Worm (Caenorhabditis elegans) whole organism, late embryonic: ENCODE results near the gene F13E9.19.

Source experiments
- F13H6.1 ChIP-seq: sonication (generic microtip); optimal IDR thresholded peaks from 2 replicates; lab custom pipeline; 2016; ENCODE audit warnings: missing genetic modification characterization, missing compliant biosample characterization
- Y22D7AL.16 ChIP-seq: sonication (generic microtip); optimal IDR thresholded peaks from 2 replicates; lab custom pipeline; 2016; ENCODE audit warnings: missing genetic modification characterization, missing compliant biosample characterization
- ceh-14 ChIP-seq: sonication (generic microtip); optimal IDR thresholded peaks from 2 replicates; lab custom pipeline; 2016; ENCODE audit warnings: missing genotype, missing genetic modification characterization, missing compliant biosample characterization
- ceh-18 ChIP-seq: sonication (generic microtip); optimal IDR thresholded peaks from 2 replicates; lab custom pipeline; 2016; ENCODE audit warnings: missing genetic modification characterization, missing compliant biosample characterization
- ceh-19 ChIP-seq: fragments of 200-800 bp; sonication (Bioruptor generic); optimal IDR thresholded peaks from 2 replicates; lab custom pipeline; 2018; ENCODE audit warnings: mild to moderate bottlenecking, missing genetic modification characterization, missing compliant biosample characterization
- ceh-31 ChIP-seq: sonication (generic microtip); optimal IDR thresholded peaks from 2 replicates; lab custom pipeline; 2016; ENCODE audit warnings: missing genetic modification characterization, missing compliant biosample characterization
- ceh-45 ChIP-seq: fragments of 200-800 bp; sonication (Bioruptor generic); IDR thresholded peaks from 2 replicates; pipeline ENCODE4 v1.3.6; 2022; ENCODE audit warnings: missing genetic modification reagents, missing genetic modification characterization, missing compliant biosample characterization
- ceh-48 ChIP-seq: sonication (generic microtip); optimal IDR thresholded peaks from 2 replicates; lab custom pipeline; 2016; ENCODE audit warnings: missing genetic modification characterization, inconsistent platforms, missing compliant biosample characterization
- che-1 ChIP-seq: sonication (generic microtip); optimal IDR thresholded peaks from 2 replicates; lab custom pipeline; 2016; ENCODE audit warnings: mild to moderate bottlenecking, missing genetic modification characterization, missing compliant biosample characterization
- dmd-4 ChIP-seq: sonication (generic microtip); optimal IDR thresholded peaks from 2 replicates; lab custom pipeline; 2016; ENCODE audit warnings: borderline replicate concordance, missing genetic modification characterization, missing compliant biosample characterization
- dve-1 ChIP-seq: sonication (generic microtip); optimal IDR thresholded peaks from 2 replicates; lab custom pipeline; 2017; ENCODE audit warnings: antibody characterized with exemption, mild to moderate bottlenecking, missing genetic modification characterization, missing compliant biosample characterization
- elt-2 ChIP-seq: sonication (generic microtip); optimal IDR thresholded peaks from 2 replicates; lab custom pipeline; 2016; ENCODE audit warnings: missing genetic modification reagents, missing genetic modification characterization, missing compliant biosample characterization
- ets-4 ChIP-seq: sonication (generic microtip); optimal IDR thresholded peaks from 2 replicates; lab custom pipeline; 2016; ENCODE audit warnings: missing genetic modification characterization, missing compliant biosample characterization
- fax-1 ChIP-seq: sonication (generic microtip); optimal IDR thresholded peaks from 2 replicates; lab custom pipeline; 2016; ENCODE audit warnings: missing genotype, missing genetic modification characterization, missing compliant biosample characterization
- fkh-10 ChIP-seq: fragments of 150-350 bp; optimal IDR thresholded peaks from 2 replicates; lab custom pipeline; 2014; ENCODE audit warnings: missing biosample characterization, missing genetic modification reagents, missing genetic modification characterization
- hlh-30 ChIP-seq: sonication (generic microtip); optimal IDR thresholded peaks from 2 replicates; lab custom pipeline; 2017; ENCODE audit warnings: antibody characterized with exemption, missing genetic modification characterization, missing compliant biosample characterization; ENCODE audit not compliant: insufficient read depth
- hlh-6 ChIP-seq: sonication (generic microtip); optimal IDR thresholded peaks from 2 replicates; lab custom pipeline; 2016; ENCODE audit warnings: missing genotype, missing genetic modification characterization, missing compliant biosample characterization
- madf-2 ChIP-seq: sonication (generic microtip); optimal IDR thresholded peaks from 2 replicates; lab custom pipeline; 2017; ENCODE audit warnings: missing genetic modification characterization, missing compliant biosample characterization
- nfya-1 ChIP-seq: sonication (generic microtip); optimal IDR thresholded peaks from 2 replicates; lab custom pipeline; 2017; ENCODE audit warnings: missing genetic modification characterization, mild to moderate bottlenecking, missing compliant biosample characterization, antibody characterized with exemption, moderate library complexity
- nhr-232 ChIP-seq: sonication (generic microtip); optimal IDR thresholded peaks from 2 replicates; lab custom pipeline; 2016; ENCODE audit warnings: missing genetic modification characterization, missing compliant biosample characterization
- npax-4 ChIP-seq: sonication (generic microtip); optimal IDR thresholded peaks from 2 replicates; lab custom pipeline; 2016; ENCODE audit warnings: missing genetic modification characterization, missing compliant biosample characterization
- odd-2 ChIP-seq: sonication (generic microtip); optimal IDR thresholded peaks from 2 replicates; lab custom pipeline; 2017; ENCODE audit warnings: antibody characterized with exemption, mild to moderate bottlenecking, missing genetic modification characterization, missing compliant biosample characterization
- pag-3 ChIP-seq: sonication (generic microtip); optimal IDR thresholded peaks from 2 replicates; lab custom pipeline; 2016; ENCODE audit warnings: missing compliant biosample characterization, missing genetic modification characterization, borderline replicate concordance
- pat-9 ChIP-seq: fragments of 200-800 bp; sonication (Bioruptor generic); optimal IDR thresholded peaks from 2 replicates; lab custom pipeline; 2018; ENCODE audit warnings: mild to moderate bottlenecking, missing genetic modification characterization, moderate library complexity, missing compliant biosample characterization
- pros-1 ChIP-seq: fragments of 150-350 bp; optimal IDR thresholded peaks from 2 replicates; lab custom pipeline; 2014; ENCODE audit warnings: missing biosample characterization, missing genetic modification reagents, missing genetic modification characterization
- rnt-1 ChIP-seq: sonication (generic microtip); optimal IDR thresholded peaks from 2 replicates; lab custom pipeline; 2016; ENCODE audit warnings: missing genetic modification characterization, missing compliant biosample characterization
- sox-4 ChIP-seq: sonication (generic microtip); optimal IDR thresholded peaks from 2 replicates; lab custom pipeline; 2017; ENCODE audit warnings: mild to moderate bottlenecking, missing genetic modification characterization, inconsistent platforms, missing compliant biosample characterization
- syd-9 ChIP-seq: sonication (generic microtip); optimal IDR thresholded peaks from 2 replicates; lab custom pipeline; 2016; ENCODE audit warnings: mild to moderate bottlenecking, missing genetic modification characterization, moderate library complexity, missing compliant biosample characterization
- tbx-2 ChIP-seq: sonication (generic microtip); optimal IDR thresholded peaks from 2 replicates; lab custom pipeline; 2016; ENCODE audit warnings: missing genetic modification characterization, missing compliant biosample characterization
- tbx-7 ChIP-seq: sonication (generic microtip); optimal IDR thresholded peaks from 2 replicates; lab custom pipeline; 2016; ENCODE audit warnings: missing genotype, missing genetic modification characterization, missing compliant biosample characterization
- ttx-3 ChIP-seq: sonication (generic microtip); optimal IDR thresholded peaks from 2 replicates; lab custom pipeline; 2016; ENCODE audit warnings: missing genetic modification reagents, missing genetic modification characterization, missing compliant biosample characterization
- unc-42 ChIP-seq: sonication (generic microtip); optimal IDR thresholded peaks from 2 replicates; lab custom pipeline; 2016; ENCODE audit warnings: missing genotype, missing genetic modification characterization, missing compliant biosample characterization
- unc-55 ChIP-seq: sonication (generic microtip); optimal IDR thresholded peaks from 2 replicates; lab custom pipeline; 2017; ENCODE audit warnings: missing biosample characterization, missing genetic modification reagents, missing genetic modification characterization
- zip-5 ChIP-seq: sonication (generic microtip); optimal IDR thresholded peaks from 2 replicates; lab custom pipeline; 2016; ENCODE audit warnings: missing genetic modification characterization, missing compliant biosample characterization
- ztf-16 ChIP-seq: sonication (generic microtip); optimal IDR thresholded peaks from 2 replicates; lab custom pipeline; 2017; ENCODE audit warnings: missing genetic modification characterization, missing compliant biosample characterization

F13E9.19 gene

ce11 chrIV:10935853-10936491 lies 36.8 kb downstream of the F13E9.19 start, which contains the start of gene lgg-2 (continued):
- no peak for TF ChIP-seq syd-9 (tag; lab: Kevin White, UChicago)
- no peak for TF ChIP-seq che-1 (tag; lab: Kevin White, UChicago)
- TF ChIP-seq ceh-14 (tag; lab: Kevin White, UChicago): peak; percentile 7
- TF ChIP-seq madf-2 (tag; lab: Kevin White, UChicago): no peak
- peak; percentile 45 for TF ChIP-seq fax-1 (tag; lab: Kevin White, UChicago)
- peak; percentile 29 for TF ChIP-seq ets-4 (tag; lab: Kevin White, UChicago)
- no peak for TF ChIP-seq pat-9 (tag; lab: Kevin White, UChicago)
- TF ChIP-seq ceh-31 (tag; lab: Kevin White, UChicago): peak; percentile 73
- no peak for TF ChIP-seq ttx-3
- peak; percentile 75 for TF ChIP-seq rnt-1
- TF ChIP-seq unc-42: peak; percentile 61
- peak; percentile 37 for TF ChIP-seq elt-2 (tag; lab: Kevin White, UChicago)
- TF ChIP-seq unc-55 (GFP tag; lab: Kevin White, UChicago): peak; percentile 69
- peak; percentile 26 for TF ChIP-seq F13H6.1 (tag; lab: Kevin White, UChicago)
- peak; percentile 46 for TF ChIP-seq dmd-4 (tag; lab: Kevin White, UChicago)
- peak; percentile 90 for TF ChIP-seq ceh-18
- TF ChIP-seq, all 69 proteins: peak for 19

- no peak for TF ChIP-seq che-1 (tag; lab: Kevin White, UChicago)
- TF ChIP-seq ztf-16 (tag; lab: Kevin White, UChicago): no peak
- TF ChIP-seq tbx-2 (tag; lab: Kevin White, UChicago): peak; percentile 18
- TF ChIP-seq fkh-10 (GFP tag; lab: Kevin White, UChicago): no peak
- TF ChIP-seq hlh-30 (tag; lab: Kevin White, UChicago): peak; percentile 56
- TF ChIP-seq dmd-4 (tag; lab: Kevin White, UChicago): no peak
- peak; percentile 98 for TF ChIP-seq ceh-48
- TF ChIP-seq ceh-31 (tag; lab: Kevin White, UChicago): peak; percentile 78
- TF ChIP-seq unc-55 (GFP tag; lab: Kevin White, UChicago): peak; percentile 13
- no peak for TF ChIP-seq nhr-232
- peak; percentile 52 for TF ChIP-seq nfya-1 (tag; lab: Kevin White, UChicago)
- peak; percentile 99 for TF ChIP-seq unc-42
- no peak for TF ChIP-seq dve-1 (tag; lab: Kevin White, UChicago)
- TF ChIP-seq Y22D7AL.16 (tag; lab: Kevin White, UChicago): no peak
- no peak for TF ChIP-seq zip-5 (tag; lab: Kevin White, UChicago)
- no peak for TF ChIP-seq F13H6.1 (tag; lab: Kevin White, UChicago)
- TF ChIP-seq tbx-7 (tag; lab: Kevin White, UChicago): no peak
- TF ChIP-seq pat-9 (tag; lab: Kevin White, UChicago): no peak
These were observed 37.8 kb downstream of the F13E9.19 start, which contains the start of gene fic-1 for ce11 chrIV:10936906-10937540. fic-1 (plus strand) TSS chrIV:10937454.

- TF ChIP-seq ceh-19 (GFP tag; lab: Kevin White, UChicago) (no peak), fkh-10 (GFP tag; lab: Kevin White, UChicago) (no peak), hlh-6 (tag; lab: Kevin White, UChicago) (no peak), ets-4 (tag; lab: Kevin White, UChicago) (no peak), odd-2 (no peak), pros-1 (tag; lab: Kevin White, UChicago) (no peak), ceh-18 (no peak), unc-55 (GFP tag; lab: Kevin White, UChicago) (no peak), dmd-4 (tag; lab: Kevin White, UChicago) (no peak), pag-3 (tag; lab: Kevin White, UChicago) (no peak), npax-4 (no peak), sox-4 (no peak), ceh-45 (GFP tag; lab: Robert Waterston, UW) (no peak), zip-5 (tag; lab: Kevin White, UChicago) (no peak)
- TF ChIP-seq, all 69 proteins: peak for 0
These were observed 49.6 kb downstream of the F13E9.19 start, which contains the start of gene Y69E1A.1 for ce11 chrIV:10948797-10949196. Y69E1A.1 (minus strand) TSS chrIV:10948897.
